Fruit fly (Drosophila melanogaster) whole organism, embryonic: ENCODE data around the gene Upf2.

ENCODE experiments used
- B-H2 ChIP-seq: fragments of 200-800 bp; sonication (Bioruptor generic); optimal IDR thresholded peaks from 2 replicates; lab custom pipeline; 2018; ENCODE audit warnings: missing biosample characterization, mild to moderate bottlenecking, missing genetic modification characterization
- BtbVII ChIP-seq: fragments of 200-800 bp; sonication (Bioruptor generic); optimal IDR thresholded peaks from 3 replicates; lab custom pipeline; 2017; ENCODE audit warnings: missing biosample characterization, mild to moderate bottlenecking, missing genetic modification characterization
- CG11085 ChIP-seq: fragments of 200-800 bp; sonication (Bioruptor generic); IDR thresholded peaks from 2 replicates; pipeline ENCODE4 v1.3.6; 2022; ENCODE audit warnings: missing biosample characterization, missing genetic modification characterization
- CG11456 ChIP-seq: fragments of 200-800 bp; sonication (Bioruptor generic); IDR thresholded peaks from 3 replicates; pipeline ENCODE4 v1.3.6; 2022; ENCODE audit warnings: missing biosample characterization, missing genetic modification characterization
- CG12391 ChIP-seq: fragments of 200-800 bp; sonication (Bioruptor generic); optimal IDR thresholded peaks from 3 replicates; lab custom pipeline; 2018; ENCODE audit warnings: missing biosample characterization, mild to moderate bottlenecking, missing genetic modification characterization, moderate library complexity
- CG12659 ChIP-seq: fragments of 200-800 bp; sonication (Bioruptor generic); optimal IDR thresholded peaks from 3 replicates; lab custom pipeline; 2017; ENCODE audit warnings: mild to moderate bottlenecking, missing biosample characterization, missing genetic modification reagents, missing genetic modification characterization
- CG13624 ChIP-seq: fragments of 200-800 bp; sonication (Bioruptor generic); optimal IDR thresholded peaks from 2 replicates; lab custom pipeline; 2016; ENCODE audit warnings: missing biosample characterization, missing genetic modification characterization
- CG14667 ChIP-seq: fragments of 200-800 bp; sonication (Bioruptor generic); IDR thresholded peaks from 2 replicates; pipeline ENCODE4 v1.3.6; 2022; ENCODE audit warnings: missing biosample characterization, missing genetic modification characterization
- CG14965 ChIP-seq: fragments of 200-800 bp; sonication (Bioruptor generic); optimal IDR thresholded peaks from 2 replicates; lab custom pipeline; 2016; ENCODE audit warnings: missing biosample characterization, missing genetic modification characterization, borderline replicate concordance
- CG1529 ChIP-seq: fragments of 200-800 bp; sonication (Bioruptor generic); optimal IDR thresholded peaks from 3 replicates; lab custom pipeline; 2018; ENCODE audit warnings: missing biosample characterization, missing genetic modification characterization
- CG17385 ChIP-seq: fragments of 200-800 bp; sonication (Bioruptor generic); optimal IDR thresholded peaks from 3 replicates; lab custom pipeline; 2018; ENCODE audit warnings: missing biosample characterization, mild to moderate bottlenecking, missing genetic modification characterization
- CG1792 ChIP-seq: fragments of 200-800 bp; sonication (Bioruptor generic); optimal IDR thresholded peaks from 2 replicates; lab custom pipeline; 2016; ENCODE audit warnings: missing biosample characterization, missing genetic modification characterization
- CG18599 ChIP-seq: fragments of 200-800 bp; sonication (Bioruptor generic); optimal IDR thresholded peaks from 3 replicates; lab custom pipeline; 2017; ENCODE audit warnings: missing biosample characterization, missing genetic modification characterization, mild to moderate bottlenecking, moderate library complexity, missing genetic modification reagents
- CG18619 ChIP-seq: fragments of 200-800 bp; sonication (Bioruptor generic); optimal IDR thresholded peaks from 3 replicates; lab custom pipeline; 2017; ENCODE audit warnings: missing biosample characterization, mild to moderate bottlenecking, missing genetic modification characterization
- CG18764 ChIP-seq: fragments of 200-800 bp; sonication (Bioruptor generic); optimal IDR thresholded peaks from 3 replicates; lab custom pipeline; 2016; ENCODE audit warnings: missing biosample characterization, missing genetic modification characterization
- CG2120 ChIP-seq: fragments of 200-800 bp; sonication (Bioruptor generic); optimal IDR thresholded peaks from 3 replicates; lab custom pipeline; 2016; ENCODE audit warnings: missing biosample characterization, missing genetic modification characterization
- CG3163 ChIP-seq: fragments of 200-800 bp; sonication (Bioruptor generic); optimal IDR thresholded peaks from 3 replicates; lab custom pipeline; 2016; ENCODE audit warnings: missing biosample characterization, missing genetic modification characterization
- CG3726 ChIP-seq: fragments of 200-800 bp; sonication (Bioruptor generic); IDR thresholded peaks from 3 replicates; pipeline ENCODE4, ENCODE4 v1.3.6; 2022; ENCODE audit warnings: missing biosample characterization, missing genetic modification characterization
- CG4328 ChIP-seq: fragments of 200-800 bp; sonication (Bioruptor generic); optimal IDR thresholded peaks from 3 replicates; lab custom pipeline; 2017; ENCODE audit warnings: missing biosample characterization, missing genetic modification reagents, missing genetic modification characterization
- CG6689 ChIP-seq: fragments of 200-800 bp; sonication (Bioruptor generic); IDR thresholded peaks from 2 replicates; pipeline ENCODE4 v1.3.6; 2022; ENCODE audit warnings: missing biosample characterization, missing genetic modification characterization
- D19A ChIP-seq: fragments of 200-800 bp; optimal IDR thresholded peaks from 3 replicates; lab custom pipeline; 2019; ENCODE audit warnings: missing biosample characterization, mild to moderate bottlenecking, missing genetic modification characterization, moderate library complexity
- Dfd ChIP-seq, 2 experiments: fragments of >200 bp; optimal IDR thresholded peaks; 2 replicates each; lab custom pipeline; 2017; ENCODE audit warnings: missing biosample characterization in 2 of 2, missing genetic modification characterization in 2 of 2
- Ets65A ChIP-seq: fragments of 200-800 bp; sonication (Bioruptor generic); peaks from one replicate; lab custom pipeline; 2016; ENCODE audit warnings: missing biosample characterization, missing genetic modification characterization
- Hand ChIP-seq: fragments of 200-800 bp; sonication (Bioruptor generic); optimal IDR thresholded peaks from 2 replicates; lab custom pipeline; 2017; ENCODE audit warnings: mild to moderate bottlenecking, missing biosample characterization, missing genetic modification reagents, missing genetic modification characterization
- HmgD ChIP-seq: fragments of 200-800 bp; sonication (Bioruptor generic); optimal IDR thresholded peaks from 3 replicates; lab custom pipeline; 2016; ENCODE audit warnings: missing biosample characterization, missing genetic modification characterization
- Hmr ChIP-seq: fragments of 200-800 bp; sonication (Bioruptor generic); optimal IDR thresholded peaks from 3 replicates; lab custom pipeline; 2017; ENCODE audit warnings: mild to moderate bottlenecking, missing biosample characterization, missing genetic modification reagents, missing genetic modification characterization
- Hr3 ChIP-seq: fragments of 200-800 bp; sonication (Bioruptor generic); optimal IDR thresholded peaks from 3 replicates; lab custom pipeline; 2016; ENCODE audit warnings: missing biosample characterization, missing genetic modification characterization
- Lpt ChIP-seq: fragments of >200 bp; optimal IDR thresholded peaks from 2 replicates; lab custom pipeline; 2018; ENCODE audit warnings: missing biosample characterization, missing genetic modification characterization
- Nf-YC ChIP-seq: fragments of 200-800 bp; optimal IDR thresholded peaks from 3 replicates; lab custom pipeline; 2019; ENCODE audit warnings: missing biosample characterization, mild to moderate bottlenecking, missing genetic modification characterization, moderate library complexity
- Spps ChIP-seq: fragments of 200-800 bp; sonication (Bioruptor generic); optimal IDR thresholded peaks from 2 replicates; lab custom pipeline; 2018; ENCODE audit warnings: missing biosample characterization, mild to moderate bottlenecking, missing genetic modification characterization
- TFAM ChIP-seq: fragments of 200-800 bp; sonication (Bioruptor generic); optimal IDR thresholded peaks from 2 replicates; lab custom pipeline; 2017; ENCODE audit warnings: missing biosample characterization, missing genetic modification characterization, inconsistent platforms
- dan ChIP-seq: fragments of 200-800 bp; sonication (Bioruptor generic); IDR thresholded peaks from 2 replicates; pipeline ENCODE4 v1.3.6; 2022; ENCODE audit warnings: missing biosample characterization, missing genetic modification characterization
- eyg ChIP-seq: fragments of 200-800 bp; sonication (Bioruptor generic); optimal IDR thresholded peaks from 3 replicates; lab custom pipeline; 2016; ENCODE audit warnings: missing biosample characterization, missing genetic modification characterization
- fd96Cb ChIP-seq: fragments of 200-800 bp; sonication (Bioruptor generic); optimal IDR thresholded peaks from 2 replicates; lab custom pipeline; 2018; ENCODE audit warnings: missing biosample characterization, mild to moderate bottlenecking, missing genetic modification characterization, moderate library complexity
- gfzf ChIP-seq: fragments of 200-800 bp; sonication (Bioruptor generic); optimal IDR thresholded peaks from 2 replicates; lab custom pipeline; 2016; ENCODE audit warnings: missing biosample characterization, mild to moderate bottlenecking, missing genetic modification characterization, moderate library complexity
- grn ChIP-seq: fragments of 200-800 bp; sonication (Bioruptor generic); optimal IDR thresholded peaks from 3 replicates; lab custom pipeline; 2017; ENCODE audit warnings: missing biosample characterization, missing genetic modification characterization
- her ChIP-seq: fragments of 200-800 bp; sonication (Bioruptor generic); optimal IDR thresholded peaks from 2 replicates; lab custom pipeline; 2016; ENCODE audit warnings: missing biosample characterization, missing genetic modification characterization
- klu ChIP-seq: fragments of 200-800 bp; sonication (Bioruptor generic); IDR thresholded peaks from 2 replicates; pipeline ENCODE4 v1.3.6; 2022; ENCODE audit warnings: missing biosample characterization, missing genetic modification characterization
- lilli ChIP-seq: fragments of 200-800 bp; sonication (Bioruptor generic); optimal IDR thresholded peaks from 3 replicates; lab custom pipeline; 2016; ENCODE audit warnings: missing biosample characterization, missing genetic modification characterization
- lola ChIP-seq, 3 experiments: fragments of >200 bp in 2 of 3; fragments of 200-800 bp in 1 of 3; sonication (Bioruptor generic) in 1 of 3; optimal IDR thresholded peaks; 2 replicates each; lab custom pipeline; 2017 to 2019; ENCODE audit warnings: missing biosample characterization in 3 of 3, missing genetic modification characterization in 3 of 3, mild to moderate bottlenecking in 1 of 3, moderate library complexity in 1 of 3
- nmo ChIP-seq: fragments of 200-800 bp; sonication (Bioruptor generic); optimal IDR thresholded peaks from 2 replicates; lab custom pipeline; 2018; ENCODE audit warnings: missing biosample characterization, mild to moderate bottlenecking, missing genetic modification characterization, moderate library complexity
- onecut ChIP-seq: fragments of 200-800 bp; sonication (Bioruptor generic); IDR thresholded peaks from 2 replicates; pipeline ENCODE4 v1.3.6; 2022; ENCODE audit warnings: missing biosample characterization, missing genetic modification characterization
- otp ChIP-seq: fragments of 200-800 bp; sonication (Bioruptor generic); IDR thresholded peaks from 3 replicates; pipeline ENCODE4, ENCODE4 v1.3.6; 2022; ENCODE audit warnings: missing biosample characterization, missing genetic modification characterization
- prd ChIP-seq, 3 experiments: fragments of >200 bp in 2 of 3; fragments of 200-800 bp in 1 of 3; sonication (Bioruptor generic) in 1 of 3; optimal IDR thresholded peaks in 2 of 3; IDR thresholded peaks in 1 of 3; 2 replicates in 2 of 3; 3 replicates in 1 of 3; pipeline versions ENCODE4 v1.3.6 to Lab custom; 2017 to 2022; ENCODE audit warnings: missing biosample characterization in 1 of 3, missing genetic modification characterization in 1 of 3
- row ChIP-seq: fragments of 200-800 bp; sonication (Bioruptor generic); IDR thresholded peaks from 3 replicates; pipeline ENCODE4 v1.3.6; 2022; ENCODE audit warnings: missing biosample characterization, missing genetic modification characterization
- slp2 ChIP-seq: fragments of 200-800 bp; sonication (Bioruptor generic); optimal IDR thresholded peaks from 2 replicates; lab custom pipeline; 2016; ENCODE audit warnings: missing biosample characterization, missing genetic modification characterization
- sob ChIP-seq: fragments of 200-800 bp; sonication (Bioruptor generic); IDR thresholded peaks from 2 replicates; pipeline ENCODE4 v1.3.6; 2022; ENCODE audit warnings: missing biosample characterization, missing genetic modification characterization
- tin ChIP-seq: fragments of 200-800 bp; sonication (Bioruptor generic); optimal IDR thresholded peaks from 3 replicates; lab custom pipeline; 2016; ENCODE audit warnings: missing biosample characterization, missing genetic modification characterization
- trh ChIP-seq: fragments of 200-800 bp; sonication (Bioruptor generic); optimal IDR thresholded peaks from 2 replicates; lab custom pipeline; 2016; ENCODE audit warnings: missing biosample characterization, missing genetic modification characterization
- unc-4 ChIP-seq: fragments of 200-800 bp; sonication (Bioruptor generic); IDR thresholded peaks from 2 replicates; pipeline ENCODE4 v1.3.6; 2022; ENCODE audit warnings: missing biosample characterization, missing genetic modification characterization; ENCODE audit not compliant: partially characterized antibody
- wek ChIP-seq: fragments of 200-800 bp; sonication (Bioruptor generic); optimal IDR thresholded peaks from 3 replicates; lab custom pipeline; 2018; ENCODE audit warnings: missing biosample characterization, mild to moderate bottlenecking, missing genetic modification characterization, moderate library complexity

Upf2 gene

dm6 chrX:8115717-8116311 is 40.5 kb upstream of the Upf2 start, which contains the start of gene Gclc (continued):
- TF ChIP-seq BtbVII (GFP tag; lab: Kevin White, UChicago) (peak; percentile 47), unc-4 (GFP tag; lab: Robert Waterston, UW) (peak; percentile 52; the same call in 1 of the 2 replicates), fd96Cb (tag; lab: Kevin White, UChicago) (no peak), grn (GFP tag; lab: Kevin White, UChicago) (no peak), wek (GFP tag; lab: Kevin White, UChicago) (no peak), CG11085 (no peak), otp (no peak), HmgD (no peak), trh (no peak), dan (GFP tag; lab: Robert Waterston, UW) (no peak), Hmr (GFP tag; lab: Kevin White, UChicago) (peak; percentile 50), Spps (no peak), onecut (GFP tag; lab: Robert Waterston, UW) (no peak), CG6689 (no peak), D19A (tag; lab: Kevin White, UChicago) (no peak), eyg (no peak), CG1529 (GFP tag; lab: Kevin White, UChicago) (no peak), gfzf (peak; percentile 77), CG4328 (no peak), CG12659 (peak; percentile 31), Lpt (GFP tag; lab: Kevin White, UChicago) (no peak), slp2 (no peak), TFAM (no peak), row (GFP tag; lab: Robert Waterston, UW) (peak; percentile 25; the same call in 1 of the 3 replicates), CG12391 (tag; lab: Kevin White, UChicago) (no peak), CG18599 (no peak), nmo (GFP tag; lab: Kevin White, UChicago) (no peak), Hand (GFP tag; lab: Kevin White, UChicago) (no peak), CG2120 (GFP tag; lab: Kevin White, UChicago) (peak; percentile 27), her (GFP tag; lab: Kevin White, UChicago) (no peak), Ets65A (GFP tag; lab: Kevin White, UChicago) (no peak), CG3163 (GFP tag; lab: Kevin White, UChicago) (no peak), Nf-YC (tag; lab: Kevin White, UChicago) (peak; percentile 14), Hr3 (no peak), CG3726 (GFP tag; lab: Robert Waterston, UW) (no peak), CG18764 (no peak), CG14667 (GFP tag; lab: Robert Waterston, UW) (no peak), B-H2 (GFP tag; lab: Kevin White, UChicago) (no peak), prd (optimal IDR thresholded peaks at IDR 0.05; lab: Kevin White, UChicago) (no peak), prd (GFP tag; IDR thresholded peaks at IDR 0.05; lab: Robert Waterston, UW) (no peak), sob (no peak; the same call in 1 of the 2 replicates), CG13624 (GFP tag; lab: Kevin White, UChicago) (no peak), klu (no peak), lilli (GFP tag; lab: Kevin White, UChicago) (no peak), tin (no peak), CG18619 (no peak), CG17385 (GFP tag; lab: Kevin White, UChicago) (no peak), CG11456 (no peak), lola (GFP tag; optimal IDR thresholded peaks at IDR 0.05; lab: Kevin White, UChicago) (no peak), Dfd (GFP tag; optimal IDR thresholded peaks at IDR 0.05; lab: Kevin White, UChicago) (no peak), CG1792 (no peak), CG14965 (no peak)
